Worm (Caenorhabditis elegans): ENCODE results near the gene srz-66.

DNA sequence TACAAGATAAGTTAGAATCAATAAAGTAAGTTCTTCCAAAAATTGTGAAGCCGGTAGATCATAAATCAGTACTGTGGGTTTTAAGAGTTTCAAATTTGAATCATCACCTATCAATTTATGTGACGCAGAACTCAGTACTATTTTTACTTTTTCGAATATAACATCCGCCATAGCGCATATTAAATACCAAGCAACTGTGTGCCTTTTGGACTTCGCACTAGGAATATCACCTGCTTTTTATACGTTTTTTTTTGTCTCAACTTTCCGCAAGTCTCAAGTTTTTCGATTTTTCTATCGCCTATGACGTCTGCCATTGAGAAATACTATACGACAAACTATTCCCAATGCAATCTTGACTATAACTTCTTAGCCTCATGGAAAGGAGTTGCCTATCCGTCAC, 45.4 kb upstream of the srz-66 start, which contains the start of gene srh-113:
- TF ChIP-seq ceh-82 (tag; optimal IDR thresholded peaks at IDR 0.05) (no peak), lin-39 (tag; optimal IDR thresholded peaks at IDR 0.05) (no peak), ceh-16 (tag; optimal IDR thresholded peaks at IDR 0.05) (no peak), snpc-4 (tag; optimal IDR thresholded peaks at IDR 0.05) (no peak), fos-1 (tag; optimal IDR thresholded peaks at IDR 0.05) (no peak), nhr-6 (tag; optimal IDR thresholded peaks at IDR 0.05) (no peak), nhr-11 (tag; optimal IDR thresholded peaks at IDR 0.05) (no peak), ztf-4 (tag; optimal IDR thresholded peaks at IDR 0.05) (no peak), unc-62 (GFP tag; optimal IDR thresholded peaks at IDR 0.05) (no peak), elt-3 (tag; optimal IDR thresholded peaks at IDR 0.05) (no peak), nhr-77 (tag; optimal IDR thresholded peaks at IDR 0.05) (no peak), egl-27 (tag; optimal IDR thresholded peaks at IDR 0.05) (no peak), nhr-12 (tag; optimal IDR thresholded peaks at IDR 0.05) (no peak), gmeb-1 (tag; optimal IDR thresholded peaks at IDR 0.05) (no peak)
